Worm (Caenorhabditis elegans) whole organism, young adult: Measurements from ENCODE around the gene txt-4.

Experiments used
- B0019.2 ChIP-seq: fragments of 200-800 bp; sonication (Bioruptor generic); conservative IDR thresholded peaks from 2 replicates; pipeline ENCODE4 v1.3.6; 2022; ENCODE audit warnings: missing genetic modification reagents, missing genetic modification characterization, missing compliant biosample characterization
- F39B2.1 ChIP-seq: fragments of 200-800 bp; sonication (Bioruptor generic); IDR thresholded peaks from 2 replicates; pipeline ENCODE4 v1.3.6; 2022; ENCODE audit warnings: missing genetic modification reagents, missing genetic modification characterization, missing compliant biosample characterization
- Y67H2A.10 ChIP-seq: fragments of 200-800 bp; sonication (Bioruptor generic); conservative IDR thresholded peaks from 2 replicates; pipeline ENCODE4 v1.3.6; 2022; ENCODE audit warnings: missing genetic modification reagents, missing genetic modification characterization, missing compliant biosample characterization
- akir-1 ChIP-seq: fragments of 200-800 bp; sonication (Bioruptor generic); optimal IDR thresholded peaks from 2 replicates; lab custom pipeline; 2018; ENCODE audit warnings: mild to moderate bottlenecking, missing genetic modification characterization, moderate library complexity, missing compliant biosample characterization
- ama-1 ChIP-seq, 3 experiments: fragments of 150-350 bp in 1 of 3; sonication (generic microtip) in 2 of 3; optimal IDR thresholded peaks; 2 replicates each; lab custom pipeline; 2014 to 2018; ENCODE audit warnings: missing biosample characterization in 2 of 3, missing genetic modification characterization in 2 of 3, missing genetic modification reagents in 2 of 3
- ceh-58 ChIP-seq: fragments of 200-800 bp; sonication (Bioruptor generic); IDR thresholded peaks from 2 replicates; pipeline ENCODE4 v1.3.6; 2022; ENCODE audit warnings: missing genetic modification characterization, missing compliant biosample characterization
- lin-35 ChIP-seq, 3 experiments: fragments of 150-350 bp in 2 of 3; sonication (generic microtip) in 1 of 3; optimal IDR thresholded peaks; 2 replicates each; lab custom pipeline; 2014 to 2018; ENCODE audit warnings: missing biosample characterization in 3 of 3, missing genetic modification characterization in 3 of 3, missing genetic modification reagents in 3 of 3
- madf-6 ChIP-seq: fragments of 200-800 bp; sonication (Bioruptor generic); IDR thresholded peaks from 2 replicates; pipeline ENCODE4 v1.3.6; 2022; ENCODE audit warnings: missing genetic modification reagents, missing genetic modification characterization, missing compliant biosample characterization
- pha-4 ChIP-seq: fragments of 150-350 bp; sonication (generic microtip); optimal IDR thresholded peaks from 2 replicates; lab custom pipeline; 2014; ENCODE audit warnings: missing biosample characterization, missing genetic modification reagents, missing genetic modification characterization
- ztf-25 ChIP-seq: fragments of 200-800 bp; sonication (Bioruptor generic); IDR thresholded peaks from 2 replicates; pipeline ENCODE4 v1.3.6; 2022; ENCODE audit warnings: missing genetic modification reagents, missing genetic modification characterization, missing compliant biosample characterization

- no peak for TF ChIP-seq lin-35 (GFP tag; optimal IDR thresholded peaks at IDR 0.05; lab: Kevin White, UChicago)
- TF ChIP-seq B0019.2 (GFP tag; lab: Robert Waterston, UW): no peak
- no peak for TF ChIP-seq madf-6 (GFP tag; lab: Robert Waterston, UW)
- no peak for TF ChIP-seq Y67H2A.10
- TF ChIP-seq ama-1 (optimal IDR thresholded peaks at IDR 0.05; lab: Kevin White, UChicago): no peak
- TF ChIP-seq ama-1 (GFP tag; optimal IDR thresholded peaks at IDR 0.05; lab: Kevin White, UChicago): no peak
- TF ChIP-seq ceh-58: no peak
- TF ChIP-seq akir-1 (GFP tag; lab: Kevin White, UChicago): no peak
- no peak for TF ChIP-seq F39B2.1 (GFP tag; lab: Robert Waterston, UW)
- TF ChIP-seq pha-4: no peak
- TF ChIP-seq ztf-25 (GFP tag; lab: Robert Waterston, UW): no peak
Observed at ce11 chrIV:1521224-1521623, 10.9 kb downstream of the txt-4 start, which contains the start of gene K03H6.4.
